Fruit fly (Drosophila melanogaster) whole organism, wandering third instar larva: Measurements from ENCODE around the gene CG43407.

Experiments
- Hr78 ChIP-seq: fragments of >200 bp; optimal IDR thresholded peaks from 2 replicates; lab custom pipeline; 2017; ENCODE audit warnings: missing biosample characterization, missing genetic modification characterization
- Mio ChIP-seq: sonication (Bioruptor generic); optimal IDR thresholded peaks from 2 replicates; lab custom pipeline; 2016; ENCODE audit warnings: missing biosample characterization, missing genetic modification characterization
- Sp1 ChIP-seq: fragments of 200-800 bp; sonication (Bioruptor generic); optimal IDR thresholded peaks from 3 replicates; lab custom pipeline; 2019; ENCODE audit warnings: missing biosample characterization, mild to moderate bottlenecking, missing genetic modification characterization, moderate library complexity
- brk ChIP-seq: fragments of 200-800 bp; sonication (Bioruptor generic); optimal IDR thresholded peaks from 2 replicates; lab custom pipeline; 2016; ENCODE audit warnings: missing biosample characterization, mild to moderate bottlenecking, missing genetic modification characterization
- dsf ChIP-seq: sonication (Bioruptor generic); optimal IDR thresholded peaks from 2 replicates; lab custom pipeline; 2016; ENCODE audit warnings: missing biosample characterization, missing genetic modification characterization, borderline replicate concordance
- foxo ChIP-seq, 2 experiments: fragments of 200-800 bp; sonication (Bioruptor generic); optimal IDR thresholded peaks; 2 replicates in 1 of 2; 3 replicates in 1 of 2; lab custom pipeline; 2016 to 2017; ENCODE audit warnings: missing biosample characterization in 2 of 2, missing genetic modification characterization in 2 of 2

- no peak for TF ChIP-seq Sp1 (GFP tag; lab: Kevin White, UChicago)
- TF ChIP-seq Mio (GFP tag; lab: Kevin White, UChicago): no peak
- TF ChIP-seq brk (GFP tag; lab: Kevin White, UChicago): no peak
- no peak for TF ChIP-seq foxo (GFP tag; optimal IDR thresholded peaks at IDR 0.05; lab: Kevin White, UChicago)
- no peak for TF ChIP-seq Hr78 (GFP tag; lab: Kevin White, UChicago)
- TF ChIP-seq dsf (GFP tag; lab: Kevin White, UChicago): no peak
These were observed 21.3 kb downstream of the CG43407 start for dm6 chr3L:19031858-19032257.
